Worm (Caenorhabditis elegans): Measurements from ENCODE around the gene R107.5.

R107.5 gene

ce11 chrIII:9037658-9038057 lies 15.9 kb downstream of the R107.5 start, which contains the start of gene R107.9:
Gene R107.9 (plus strand): TSS chrIII:9037958.
- TF ChIP-seq tbx-9 (tag; optimal IDR thresholded peaks at IDR 0.05; ENCODE audit: borderline replicate concordance) (no peak), attf-3 (GFP tag; conservative IDR thresholded peaks at IDR 0.05) (no peak), lsy-27 (tag; optimal IDR thresholded peaks at IDR 0.05; ENCODE audit: borderline replicate concordance, insufficient read depth) (no peak), C17E4.6 (GFP tag; IDR thresholded peaks at IDR 0.05) (no peak), nhr-179 (tag; optimal IDR thresholded peaks at IDR 0.05) (no peak)

ce11 chrIII:9035037-9035436 lies 18.6 kb downstream of the R107.5 start:
- TF ChIP-seq nhr-80 (tag; optimal IDR thresholded peaks at IDR 0.05) (peak; percentile 64), hlh-12 (tag; optimal IDR thresholded peaks at IDR 0.05) (no peak)

- no peak for TF ChIP-seq zim-3 (tag; optimal IDR thresholded peaks at IDR 0.05)
- no peak for TF ChIP-seq sptf-2 (GFP tag; optimal IDR thresholded peaks at IDR 0.05)
- no peak for TF ChIP-seq F10E7.11 (tag; optimal IDR thresholded peaks at IDR 0.05)
- TF ChIP-seq nhr-80 (tag; optimal IDR thresholded peaks at IDR 0.05) = peak; percentile 28
- no peak for TF ChIP-seq ztf-3 (GFP tag; optimal IDR thresholded peaks at IDR 0.05)
- no peak for TF ChIP-seq Y95B8A.8 (GFP tag; IDR thresholded peaks at IDR 0.05)
- no peak for TF ChIP-seq F37B4.10 (GFP tag; IDR thresholded peaks at IDR 0.05)
Observed at ce11 chrIII:9034133-9034532, 19.5 kb downstream of the R107.5 start.

ce11 chrIII:9030818-9031217 lies 22.8 kb downstream of the R107.5 start:
- no peak for TF ChIP-seq ama-1 (optimal IDR thresholded peaks at IDR 0.05)
- no peak for TF ChIP-seq ama-1 (GFP tag; optimal IDR thresholded peaks at IDR 0.05)
- peak; percentile 13 for TF ChIP-seq nhr-80 (tag; optimal IDR thresholded peaks at IDR 0.05)

- no peak for TF ChIP-seq snpc-1.1 (tag; optimal IDR thresholded peaks at IDR 0.05; ENCODE audit: insufficient read depth)
- no peak for TF ChIP-seq snpc-1.3 (tag; optimal IDR thresholded peaks at IDR 0.05; ENCODE audit: insufficient read depth)
- TF ChIP-seq cebp-1 (GFP tag; IDR thresholded peaks at IDR 0.05) = no peak
- TF ChIP-seq cebp-1 (tag; optimal IDR thresholded peaks at IDR 0.05) = no peak
Observed at ce11 chrIII:9026951-9027350, 26.6 kb downstream of the R107.5 start, which contains the start of gene F59B2.13. Gene F59B2.13 (minus strand): TSS chrIII:9027051.

ce11 chrIII:9023601-9024000 lies 30.0 kb downstream of the R107.5 start:
- TF ChIP-seq nhr-80 (tag; optimal IDR thresholded peaks at IDR 0.05) (no peak), somi-1 (GFP tag; optimal IDR thresholded peaks at IDR 0.05) (no peak), fkh-3 (tag; optimal IDR thresholded peaks at IDR 0.05) (no peak), lin-40 (tag; optimal IDR thresholded peaks at IDR 0.05) (no peak), hmg-20 (GFP tag; IDR thresholded peaks at IDR 0.05) (no peak), C06A6.2 (GFP tag; conservative IDR thresholded peaks at IDR 0.05) (no peak)

ce11 chrIII:9022535-9022934 lies 31.1 kb downstream of the R107.5 start, which contains the start of gene F59B2.14:
Gene F59B2.14 (minus strand): TSS chrIII:9022635.
- no peak for TF ChIP-seq lsy-27 (tag; optimal IDR thresholded peaks at IDR 0.05; ENCODE audit: borderline replicate concordance, insufficient read depth)
- TF ChIP-seq ama-1 (optimal IDR thresholded peaks at IDR 0.05) = no peak
- no peak for TF ChIP-seq ama-1 (GFP tag; optimal IDR thresholded peaks at IDR 0.05)
- TF ChIP-seq mes-4 (tag; optimal IDR thresholded peaks at IDR 0.05) = no peak
- TF ChIP-seq T07F8.4 (tag; optimal IDR thresholded peaks at IDR 0.05) = no peak
- TF ChIP-seq ZK185.1 (tag; optimal IDR thresholded peaks at IDR 0.05; ENCODE audit: poor library complexity, severe bottlenecking) = no peak
- TF ChIP-seq F22D6.2 (tag; optimal IDR thresholded peaks at IDR 0.05) = no peak
- no peak for TF ChIP-seq hmg-20 (GFP tag; IDR thresholded peaks at IDR 0.05)

Measured in whole organism, young adult.